Worm (Caenorhabditis elegans) whole organism, L3 larva: ENCODE results near the gene msp-59.

Source experiments
- ZK546.5 ChIP-seq: sonication (generic microtip); optimal IDR thresholded peaks from 2 replicates; lab custom pipeline; 2017; ENCODE audit warnings: missing biosample characterization, missing genetic modification characterization
- aly-2 ChIP-seq: fragments of 150-350 bp; optimal IDR thresholded peaks from 2 replicates; lab custom pipeline; 2014; ENCODE audit warnings: missing biosample characterization, missing genetic modification characterization
- ama-1 ChIP-seq: fragments of 150-350 bp; optimal IDR thresholded peaks from 2 replicates; lab custom pipeline; 2018
- ceh-82 ChIP-seq: fragments of 150-350 bp; optimal IDR thresholded peaks from 2 replicates; lab custom pipeline; 2014; ENCODE audit warnings: missing biosample characterization, missing genetic modification characterization
- fkh-10 ChIP-seq: sonication (generic microtip); optimal IDR thresholded peaks from 2 replicates; lab custom pipeline; 2017; ENCODE audit warnings: missing biosample characterization, missing genetic modification reagents, missing genetic modification characterization
- lin-39 ChIP-seq: fragments of 150-350 bp; optimal IDR thresholded peaks from 2 replicates; lab custom pipeline; 2018; ENCODE audit warnings: missing biosample characterization, missing genetic modification reagents, missing genetic modification characterization
- nhr-23 ChIP-seq: fragments of 150-350 bp; optimal IDR thresholded peaks from 2 replicates; lab custom pipeline; 2014; ENCODE audit warnings: missing biosample characterization, missing genetic modification reagents, missing genetic modification characterization
- nhr-28 ChIP-seq: fragments of 150-350 bp; optimal IDR thresholded peaks from 2 replicates; lab custom pipeline; 2014; ENCODE audit warnings: missing biosample characterization, missing genetic modification characterization
- pha-4 ChIP-seq: fragments of 150-350 bp; optimal IDR thresholded peaks from 2 replicates; lab custom pipeline; 2014; ENCODE audit warnings: missing biosample characterization, missing genetic modification reagents, missing genetic modification characterization
- snpc-4 ChIP-seq: fragments of 150-350 bp; optimal IDR thresholded peaks from 2 replicates; lab custom pipeline; 2014; ENCODE audit warnings: missing biosample characterization, missing genetic modification characterization

DNA sequence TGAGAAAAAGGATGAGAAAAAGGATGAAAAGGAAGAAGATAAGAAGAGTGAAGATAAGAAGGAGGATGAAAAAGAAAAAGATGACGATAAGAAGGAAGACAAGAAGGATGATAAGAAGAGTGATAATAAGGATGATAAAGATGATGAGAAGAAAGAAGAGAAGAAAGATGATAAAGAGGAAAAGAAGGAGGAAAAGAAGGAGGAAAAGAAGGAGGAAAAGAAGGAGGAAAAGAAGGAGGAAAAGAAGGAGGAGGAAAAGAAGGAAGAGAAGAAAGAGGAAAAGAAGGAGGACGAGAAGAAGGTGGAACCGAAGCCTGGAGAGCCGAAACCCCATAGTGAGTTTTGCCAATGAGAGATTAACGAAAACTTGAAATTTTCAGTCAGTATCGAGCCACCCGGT is 39.5 kb downstream of the msp-59 start:
- TF ChIP-seq nhr-28 (tag; lab: Kevin White, UChicago) (no peak), lin-39 (no peak), snpc-4 (tag; lab: Kevin White, UChicago) (no peak), fkh-10 (GFP tag; lab: Kevin White, UChicago) (no peak), ama-1 (lab: Kevin White, UChicago) (no peak), pha-4 (tag; lab: Kevin White, UChicago) (no peak), ZK546.5 (tag; lab: Kevin White, UChicago) (no peak), aly-2 (tag; lab: Kevin White, UChicago) (no peak), ceh-82 (tag; lab: Kevin White, UChicago) (no peak), nhr-23 (tag; lab: Kevin White, UChicago) (no peak)
